Fruit fly (Drosophila melanogaster) whole organism: ENCODE data around the gene Mettl5.

Experiments
- CG8478 ChIP-seq: fragments of >200 bp; optimal IDR thresholded peaks from 2 replicates; lab custom pipeline; 2018; ENCODE audit warnings: inconsistent platforms
- psq ChIP-seq: fragments of >200 bp; optimal IDR thresholded peaks from 2 replicates; lab custom pipeline; 2017
- usp ChIP-seq: fragments of >200 bp; optimal IDR thresholded peaks from 2 replicates; lab custom pipeline; 2017; ENCODE audit warnings: missing biosample characterization, missing genetic modification characterization, mixed read lengths

DNA sequence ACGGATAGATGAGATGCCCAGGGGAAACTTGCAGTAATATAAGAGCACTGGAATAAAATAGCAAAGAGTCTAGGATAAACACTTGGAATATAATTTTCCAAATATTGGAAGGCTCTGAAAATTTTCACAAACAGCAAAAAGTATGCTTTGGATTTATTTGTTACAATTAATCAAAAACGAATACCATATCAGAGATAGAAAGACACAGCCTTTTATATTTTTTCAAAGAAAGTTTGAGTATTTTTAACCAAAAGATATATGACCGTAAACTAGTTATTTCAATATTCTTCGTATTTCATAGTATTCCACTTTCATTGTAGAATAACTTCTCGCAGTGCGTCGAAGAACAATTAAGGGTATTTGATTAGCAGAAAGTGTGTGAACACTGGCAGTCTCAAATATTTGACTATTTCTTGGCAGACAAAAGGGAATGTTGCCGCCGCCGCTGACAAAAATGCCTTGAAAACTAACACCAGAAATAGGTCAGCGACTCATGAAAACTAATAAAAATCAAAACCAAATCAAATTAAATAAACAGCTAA, 34.6 kb upstream of the Mettl5 start:
- no peak for TF ChIP-seq CG8478 (lab: Kevin White, UChicago)
- TF ChIP-seq usp (GFP tag; lab: Kevin White, UChicago): no peak
- no peak for TF ChIP-seq psq (lab: Kevin White, UChicago)
